Worm (Caenorhabditis elegans): ENCODE measurements around the gene gst-30.

Gene gst-30

DNA sequence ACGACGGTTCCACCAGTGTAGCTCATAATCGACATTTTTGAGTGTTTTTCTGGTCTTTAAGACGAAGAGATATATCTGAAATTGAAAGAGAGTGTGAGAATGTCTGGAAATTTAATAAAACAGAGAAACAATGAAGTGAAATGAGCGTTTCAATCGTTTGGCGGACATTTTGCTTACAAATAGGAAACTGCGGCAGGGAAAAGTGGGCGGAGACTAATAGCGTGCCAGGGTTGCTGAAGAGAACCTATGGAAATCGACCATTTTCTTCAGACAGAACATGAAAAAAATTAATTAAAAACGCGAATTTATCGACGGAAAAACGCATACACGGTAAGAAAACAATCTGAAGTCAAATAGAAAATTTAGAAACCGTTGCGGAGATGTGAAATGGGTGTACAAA is 20.5 kb upstream of the gst-30 start, which contains the start of gene pbs-3 (continued):
- TF ChIP-seq ceh-79 (tag; optimal IDR thresholded peaks at IDR 0.05): no peak
- TF ChIP-seq snpc-1.3 (tag; optimal IDR thresholded peaks at IDR 0.05; ENCODE audit: insufficient read depth): peak; percentile 34
- TF ChIP-seq rpc-1 (optimal IDR thresholded peaks at IDR 0.05): peak; percentile 1
- no peak for TF ChIP-seq rpc-1 (tag; optimal IDR thresholded peaks at IDR 0.05)
- no peak for TF ChIP-seq chd-7 (tag; optimal IDR thresholded peaks at IDR 0.05)
- peak; percentile 44 for TF ChIP-seq nhr-80 (tag; optimal IDR thresholded peaks at IDR 0.05)
- TF ChIP-seq unc-130 (GFP tag; optimal IDR thresholded peaks at IDR 0.05): peak; percentile 9
- TF ChIP-seq lin-54 (GFP tag; optimal IDR thresholded peaks at IDR 0.05): no peak
- TF ChIP-seq lsl-1 (GFP tag; optimal IDR thresholded peaks at IDR 0.05): peak; percentile 30
- TF ChIP-seq rcor-1 (GFP tag; IDR thresholded peaks at IDR 0.05): peak; percentile 33; the same call in 1 of the 2 replicates
- TF ChIP-seq Y53G8AR.9 (GFP tag; conservative IDR thresholded peaks at IDR 0.05): peak; percentile 31; the same call in 1 of the 2 replicates
- no peak for TF ChIP-seq zim-3 (tag; optimal IDR thresholded peaks at IDR 0.05)
- TF ChIP-seq ets-4 (GFP tag; optimal IDR thresholded peaks at IDR 0.05): no peak
- peak; percentile 5; the same call in 1 of the 2 replicates for TF ChIP-seq hmg-1.2 (GFP tag; IDR thresholded peaks at IDR 0.05)
- no peak for TF ChIP-seq ztf-18 (tag; optimal IDR thresholded peaks at IDR 0.05)
- TF ChIP-seq akir-1 (GFP tag; optimal IDR thresholded peaks at IDR 0.05): no peak
- TF ChIP-seq dpl-1 (GFP tag; optimal IDR thresholded peaks at IDR 0.05): peak; percentile 7
- no peak for TF ChIP-seq atf-7 (tag; optimal IDR thresholded peaks at IDR 0.05)
- TF ChIP-seq pha-4 (tag; optimal IDR thresholded peaks at IDR 0.05): peak; percentile 13
- TF ChIP-seq ekl-4 (GFP tag; IDR thresholded peaks at IDR 0.05): no peak
- no peak for TF ChIP-seq tlf-1 (GFP tag; optimal IDR thresholded peaks at IDR 0.05)
- no peak for TF ChIP-seq bed-1 (GFP tag; IDR thresholded peaks at IDR 0.05)
- TF ChIP-seq Y67H2A.10 (GFP tag; conservative IDR thresholded peaks at IDR 0.05): no peak
- TF ChIP-seq madf-10 (tag; optimal IDR thresholded peaks at IDR 0.05): no peak
- no peak for TF ChIP-seq snpc-4 (GFP tag; optimal IDR thresholded peaks at IDR 0.05)
- TF ChIP-seq snpc-4 (tag; optimal IDR thresholded peaks at IDR 0.05): peak in 1 of 4 experiments; percentile 16
- TF ChIP-seq hsf-1 (GFP tag; IDR thresholded peaks at IDR 0.05): no peak
- no peak for TF ChIP-seq Y53F4B.3 (GFP tag; IDR thresholded peaks at IDR 0.05)
- TF ChIP-seq nhr-179 (tag; optimal IDR thresholded peaks at IDR 0.05): no peak
- no peak for TF ChIP-seq Y79H2A.3 (GFP tag; conservative IDR thresholded peaks at IDR 0.05)
- TF ChIP-seq nfya-2 (GFP tag; IDR thresholded peaks at IDR 0.05): no peak
- peak; percentile 19 for TF ChIP-seq K12H6.12 (tag; optimal IDR thresholded peaks at IDR 0.05)
- no peak for TF ChIP-seq ztf-28 (GFP tag; IDR thresholded peaks at IDR 0.05)
- no peak for TF ChIP-seq nhr-120 (GFP tag; IDR thresholded peaks at IDR 0.05)
- TF ChIP-seq dox-1 (GFP tag; IDR thresholded peaks at IDR 0.05): peak; percentile 53; the same call in 1 of the 2 replicates
- no peak for TF ChIP-seq repo-1 (tag; optimal IDR thresholded peaks at IDR 0.05)
- no peak for TF ChIP-seq aptf-3 (GFP tag; IDR thresholded peaks at IDR 0.05)
- TF ChIP-seq Y56A3A.18 (GFP tag; IDR thresholded peaks at IDR 0.05): no peak
- TF ChIP-seq ztf-22 (GFP tag; optimal IDR thresholded peaks at IDR 0.05): no peak
- TF ChIP-seq ceh-27 (GFP tag; optimal IDR thresholded peaks at IDR 0.05): peak; percentile 25
- TF ChIP-seq F49E8.2 (tag; optimal IDR thresholded peaks at IDR 0.05; ENCODE audit: insufficient read depth): peak; percentile 48
- no peak for TF ChIP-seq B0019.2 (GFP tag; conservative IDR thresholded peaks at IDR 0.05)
- 0 out of 2 replicates have a peak, but pooled peaks have one; percentile 47 for TF ChIP-seq attf-3 (GFP tag; conservative IDR thresholded peaks at IDR 0.05)
- no peak for TF ChIP-seq ztf-25 (GFP tag; IDR thresholded peaks at IDR 0.05)
- TF ChIP-seq D2030.7 (GFP tag; IDR thresholded peaks at IDR 0.05): peak; percentile 61
- peak; percentile 81 for TF ChIP-seq attf-5 (GFP tag; optimal IDR thresholded peaks at IDR 0.05)
- no peak for TF ChIP-seq hlh-12 (tag; optimal IDR thresholded peaks at IDR 0.05)
- no peak for TF ChIP-seq athp-1 (tag; optimal IDR thresholded peaks at IDR 0.05)
- no peak for TF ChIP-seq hlh-26 (GFP tag; conservative IDR thresholded peaks at IDR 0.05)
- TF ChIP-seq egl-18 (GFP tag; IDR thresholded peaks at IDR 0.05): no peak

Data from whole organism, young adult.